Fruit fly (Drosophila melanogaster) whole organism: ENCODE measurements around the gene CG31538.

Experiments
- pan ChIP-seq: fragments of >200 bp; optimal IDR thresholded peaks from 2 replicates; lab custom pipeline; 2017
- usp ChIP-seq: fragments of >200 bp; optimal IDR thresholded peaks from 2 replicates; lab custom pipeline; 2017; ENCODE audit warnings: missing biosample characterization, missing genetic modification characterization, mixed read lengths

dm6 chr3R:5277735-5278134 lies at the start of gene CG31538:
- TF ChIP-seq usp, result no peak
- TF ChIP-seq pan, result no peak
